Worm (Caenorhabditis elegans): Measurements from ENCODE around the gene ykt-6.

Gene ykt-6

ce11 chrIII:7272088-7272487 lies 15.3 kb downstream of the ykt-6 start:
- TF ChIP-seq unc-62 (GFP tag; optimal IDR thresholded peaks at IDR 0.05) = no peak

ce11 chrIII:7271083-7271482 lies 16.3 kb downstream of the ykt-6 start:
- no peak for TF ChIP-seq unc-62 (GFP tag; optimal IDR thresholded peaks at IDR 0.05)

ce11 chrIII:7263028-7263427 lies 24.4 kb downstream of the ykt-6 start:
- no peak for TF ChIP-seq unc-62 (GFP tag; optimal IDR thresholded peaks at IDR 0.05)

- TF ChIP-seq unc-62 (GFP tag; optimal IDR thresholded peaks at IDR 0.05) = no peak
Measured at ce11 chrIII:7262592-7262991, 24.8 kb downstream of the ykt-6 start.

ce11 chrIII:7258931-7259330 lies 28.5 kb downstream of the ykt-6 start, which contains the start of gene B0361.4:
TSS of gene B0361.4 (plus strand) at chrIII:7258991.
- no peak for TF ChIP-seq unc-62 (GFP tag; optimal IDR thresholded peaks at IDR 0.05)

- TF ChIP-seq unc-62 (GFP tag; optimal IDR thresholded peaks at IDR 0.05) = no peak
Measured at ce11 chrIII:7253669-7254068, 33.7 kb downstream of the ykt-6 start.

ce11 chrIII:7247740-7248139 lies 39.7 kb downstream of the ykt-6 start, which contains the start of gene zmp-6:
TSS of gene zmp-6 (minus strand) at chrIII:7247840.
- TF ChIP-seq unc-62 (GFP tag; optimal IDR thresholded peaks at IDR 0.05) = no peak

ce11 chrIII:7246389-7246788 lies 41.0 kb downstream of the ykt-6 start:
- no peak for TF ChIP-seq unc-62 (GFP tag; optimal IDR thresholded peaks at IDR 0.05)

ce11 chrIII:7242988-7243387 lies 44.4 kb downstream of the ykt-6 start, which contains the start of gene osm-10:
TSS of gene osm-10 (plus strand) at chrIII:7243280.
- no peak for TF ChIP-seq unc-62 (GFP tag; optimal IDR thresholded peaks at IDR 0.05)

- TF ChIP-seq unc-62 (GFP tag; optimal IDR thresholded peaks at IDR 0.05) = no peak
Measured at ce11 chrIII:7241065-7241464, 46.3 kb downstream of the ykt-6 start, which contains the start of gene ztf-31. TSS of gene ztf-31 (plus strand) at chrIII:7241365.

ce11 chrIII:7239416-7239815 lies 48.0 kb downstream of the ykt-6 start:
- no peak for TF ChIP-seq unc-62 (GFP tag; optimal IDR thresholded peaks at IDR 0.05)

- TF ChIP-seq unc-62 (GFP tag; optimal IDR thresholded peaks at IDR 0.05) = no peak
Measured at ce11 chrIII:7238727-7239126, 48.7 kb downstream of the ykt-6 start, which contains the start of gene pars-1. TSS of gene pars-1 (plus strand) at chrIII:7239027.

All from whole organism, dauer.